Fruit fly (Drosophila melanogaster) whole organism, embryonic: ENCODE results near the gene mRpL13.
A peak's percentile ranks its signal among the peaks of the same experiment; 100 is the strongest.

Experiments
- Aef1 ChIP-seq: fragments of 200-800 bp; sonication (Bioruptor generic); IDR thresholded peaks from 3 replicates; pipeline ENCODE4 v1.3.6; 2022; ENCODE audit warnings: missing biosample characterization, missing genetic modification characterization
- B-H2 ChIP-seq: fragments of 200-800 bp; sonication (Bioruptor generic); optimal IDR thresholded peaks from 2 replicates; lab custom pipeline; 2018; ENCODE audit warnings: missing biosample characterization, mild to moderate bottlenecking, missing genetic modification characterization
- CG10147 ChIP-seq: fragments of 200-800 bp; sonication (Bioruptor generic); optimal IDR thresholded peaks from 2 replicates; lab custom pipeline; 2019; ENCODE audit warnings: missing biosample characterization, mild to moderate bottlenecking, missing genetic modification characterization, moderate library complexity
- CG10979 ChIP-seq: fragments of 200-800 bp; sonication (Bioruptor generic); optimal IDR thresholded peaks from 2 replicates; lab custom pipeline; 2018; ENCODE audit warnings: missing biosample characterization, mild to moderate bottlenecking, missing genetic modification characterization, moderate library complexity
- CG12659 ChIP-seq: fragments of 200-800 bp; sonication (Bioruptor generic); optimal IDR thresholded peaks from 3 replicates; lab custom pipeline; 2017; ENCODE audit warnings: mild to moderate bottlenecking, missing biosample characterization, missing genetic modification reagents, missing genetic modification characterization
- CG13296 ChIP-seq: fragments of 200-800 bp; sonication (Bioruptor generic); optimal IDR thresholded peaks from 3 replicates; lab custom pipeline; 2018; ENCODE audit warnings: missing biosample characterization, mild to moderate bottlenecking, missing genetic modification characterization
- CG14965 ChIP-seq: fragments of 200-800 bp; sonication (Bioruptor generic); optimal IDR thresholded peaks from 2 replicates; lab custom pipeline; 2016; ENCODE audit warnings: missing biosample characterization, missing genetic modification characterization, borderline replicate concordance
- CG15011 ChIP-seq: fragments of 200-800 bp; sonication (Bioruptor generic); optimal IDR thresholded peaks from 3 replicates; lab custom pipeline; 2018; ENCODE audit warnings: missing biosample characterization, mild to moderate bottlenecking, missing genetic modification characterization
- CG17186 ChIP-seq: fragments of 200-800 bp; sonication (Bioruptor generic); optimal IDR thresholded peaks from 3 replicates; lab custom pipeline; 2017; ENCODE audit warnings: missing biosample characterization, missing genetic modification reagents, missing genetic modification characterization
- CG18476 ChIP-seq: fragments of 200-800 bp; sonication (Bioruptor generic); optimal IDR thresholded peaks from 2 replicates; lab custom pipeline; 2016; ENCODE audit warnings: missing biosample characterization, mild to moderate bottlenecking, missing genetic modification characterization
- CG2202 ChIP-seq: fragments of 200-800 bp; sonication (Bioruptor generic); optimal IDR thresholded peaks from 2 replicates; lab custom pipeline; 2018; ENCODE audit warnings: missing biosample characterization, mild to moderate bottlenecking, missing genetic modification characterization
- CG2712 ChIP-seq: fragments of 200-800 bp; optimal IDR thresholded peaks from 3 replicates; lab custom pipeline; 2019; ENCODE audit warnings: missing biosample characterization, mild to moderate bottlenecking, missing genetic modification characterization, moderate library complexity
- CG31388 ChIP-seq: fragments of 200-800 bp; sonication (Bioruptor generic); optimal IDR thresholded peaks from 2 replicates; lab custom pipeline; 2016; ENCODE audit warnings: missing biosample characterization, missing genetic modification characterization
- CG33213 ChIP-seq: fragments of 200-800 bp; sonication (Bioruptor generic); optimal IDR thresholded peaks from 3 replicates; lab custom pipeline; 2016; ENCODE audit warnings: missing biosample characterization, missing genetic modification characterization
- CG4282 ChIP-seq: fragments of 200-800 bp; sonication (Bioruptor generic); optimal IDR thresholded peaks from 2 replicates; lab custom pipeline; 2016; ENCODE audit warnings: missing biosample characterization, missing genetic modification characterization
- CG4707 ChIP-seq: fragments of 200-800 bp; sonication (Bioruptor generic); optimal IDR thresholded peaks from 2 replicates; lab custom pipeline; 2018; ENCODE audit warnings: missing biosample characterization, mild to moderate bottlenecking, missing genetic modification characterization, moderate library complexity
- CG7745 ChIP-seq: fragments of 200-800 bp; sonication (Bioruptor generic); optimal IDR thresholded peaks from 2 replicates; lab custom pipeline; 2018; ENCODE audit warnings: missing biosample characterization, mild to moderate bottlenecking, missing genetic modification characterization, moderate library complexity
- CG8765 ChIP-seq: fragments of 200-800 bp; sonication (Bioruptor generic); IDR thresholded peaks from 2 replicates; pipeline ENCODE4 v1.3.6; 2022; ENCODE audit warnings: missing biosample characterization, missing genetic modification characterization
- CHES-1-like ChIP-seq: fragments of 200-800 bp; sonication (Bioruptor generic); optimal IDR thresholded peaks from 2 replicates; lab custom pipeline; 2016; ENCODE audit warnings: missing biosample characterization, missing genetic modification characterization
- HLH4C ChIP-seq: fragments of 200-800 bp; sonication (Bioruptor generic); IDR thresholded peaks from 3 replicates; pipeline ENCODE4 v1.3.6; 2022; ENCODE audit warnings: missing biosample characterization, missing genetic modification characterization; ENCODE audit not compliant: partially characterized antibody
- Lim3 ChIP-seq: fragments of 200-800 bp; sonication (Bioruptor generic); IDR thresholded peaks from 2 replicates; pipeline ENCODE4 v1.3.6; 2022; ENCODE audit warnings: missing biosample characterization, missing genetic modification characterization
- Lpt ChIP-seq: fragments of >200 bp; optimal IDR thresholded peaks from 2 replicates; lab custom pipeline; 2018; ENCODE audit warnings: missing biosample characterization, missing genetic modification characterization
- Max ChIP-seq: fragments of 200-800 bp; sonication (Bioruptor generic); optimal IDR thresholded peaks from 2 replicates; lab custom pipeline; 2016; ENCODE audit warnings: missing biosample characterization, mild to moderate bottlenecking, missing genetic modification characterization
- Mes4 ChIP-seq: fragments of 200-800 bp; sonication (Bioruptor generic); optimal IDR thresholded peaks from 2 replicates; lab custom pipeline; 2016; ENCODE audit warnings: missing biosample characterization, missing genetic modification characterization
- Mrtf ChIP-seq: fragments of 200-800 bp; sonication (Bioruptor generic); IDR thresholded peaks from 3 replicates; pipeline ENCODE4 v1.3.6; 2022; ENCODE audit warnings: missing biosample characterization, missing genetic modification characterization
- Neu2 ChIP-seq: fragments of 200-800 bp; sonication (Bioruptor generic); optimal IDR thresholded peaks from 3 replicates; lab custom pipeline; 2016; ENCODE audit warnings: missing biosample characterization, missing genetic modification characterization, borderline replicate concordance
- Scr ChIP-seq: fragments of 200-800 bp; sonication (Bioruptor generic); IDR thresholded peaks from 2 replicates; pipeline ENCODE4 v1.3.6; 2022; ENCODE audit warnings: missing biosample characterization, missing genetic modification characterization; ENCODE audit not compliant: partially characterized antibody
- Sox100B ChIP-seq: fragments of 200-800 bp; sonication (Bioruptor generic); optimal IDR thresholded peaks from 3 replicates; lab custom pipeline; 2018; ENCODE audit warnings: missing biosample characterization, mild to moderate bottlenecking, missing genetic modification characterization
- Ssrp ChIP-seq: fragments of 200-800 bp; sonication (Bioruptor generic); optimal IDR thresholded peaks from 2 replicates; lab custom pipeline; 2018; ENCODE audit warnings: missing biosample characterization, mild to moderate bottlenecking, missing genetic modification characterization, moderate library complexity
- amos ChIP-seq: fragments of 200-800 bp; sonication (Bioruptor generic); IDR thresholded peaks from 2 replicates; pipeline ENCODE4 v1.3.6; 2022; ENCODE audit warnings: missing biosample characterization, missing genetic modification characterization; ENCODE audit not compliant: partially characterized antibody
- bab2 ChIP-seq: fragments of 200-800 bp; sonication (Bioruptor generic); optimal IDR thresholded peaks from 2 replicates; lab custom pipeline; 2016; ENCODE audit warnings: missing biosample characterization, missing genetic modification characterization
- btn ChIP-seq: fragments of 200-800 bp; sonication (Bioruptor generic); optimal IDR thresholded peaks from 2 replicates; lab custom pipeline; 2016; ENCODE audit warnings: missing biosample characterization, missing genetic modification characterization
- cato ChIP-seq: fragments of 200-800 bp; sonication (Bioruptor generic); optimal IDR thresholded peaks from 2 replicates; lab custom pipeline; 2016; ENCODE audit warnings: missing biosample characterization, missing genetic modification characterization, borderline replicate concordance
- chn ChIP-seq: fragments of 200-800 bp; sonication (Bioruptor generic); optimal IDR thresholded peaks from 2 replicates; lab custom pipeline; 2016; ENCODE audit warnings: missing biosample characterization, missing genetic modification characterization
- ci ChIP-seq: fragments of 200-800 bp; sonication (Bioruptor generic); IDR thresholded peaks from 3 replicates; pipeline ENCODE4 v1.3.6; 2022; ENCODE audit warnings: missing biosample characterization, missing genetic modification characterization
- eve ChIP-seq, 2 experiments: fragments of >200 bp; optimal IDR thresholded peaks; 2 replicates each; lab custom pipeline; 2017; ENCODE audit warnings: missing biosample characterization in 2 of 2, missing genetic modification characterization in 2 of 2
- gce ChIP-seq: fragments of 200-800 bp; sonication (Bioruptor generic); IDR thresholded peaks from 3 replicates; pipeline ENCODE4 v1.3.6; 2022; ENCODE audit warnings: missing biosample characterization, missing genetic modification characterization
- gcm ChIP-seq: fragments of 200-800 bp; sonication (Bioruptor generic); optimal IDR thresholded peaks from 2 replicates; lab custom pipeline; 2019; ENCODE audit warnings: missing biosample characterization, mild to moderate bottlenecking, missing genetic modification characterization, moderate library complexity
- grau ChIP-seq: fragments of 200-800 bp; optimal IDR thresholded peaks from 3 replicates; lab custom pipeline; 2019; ENCODE audit warnings: missing biosample characterization, mild to moderate bottlenecking, missing genetic modification characterization, moderate library complexity
- gt ChIP-seq: fragments of 200-800 bp; sonication (Bioruptor generic); IDR thresholded peaks from 2 replicates; pipeline ENCODE4 v1.3.6; 2022; ENCODE audit warnings: missing biosample characterization, missing genetic modification characterization
- p53 ChIP-seq: fragments of 200-800 bp; sonication (Bioruptor generic); optimal IDR thresholded peaks from 2 replicates; lab custom pipeline; 2016; ENCODE audit warnings: missing biosample characterization, missing genetic modification characterization
- phol ChIP-seq: fragments of 200-800 bp; sonication (Bioruptor generic); optimal IDR thresholded peaks from 3 replicates; lab custom pipeline; 2018; ENCODE audit warnings: missing biosample characterization, mild to moderate bottlenecking, missing genetic modification characterization, moderate library complexity
- psq ChIP-seq: fragments of 200-800 bp; sonication (Bioruptor generic); optimal IDR thresholded peaks from 2 replicates; lab custom pipeline; 2017; ENCODE audit warnings: missing biosample characterization, missing genetic modification characterization
- ranshi ChIP-seq: fragments of 200-800 bp; sonication (Bioruptor generic); IDR thresholded peaks from 2 replicates; pipeline ENCODE4 v1.3.6; 2022; ENCODE audit warnings: missing biosample characterization, missing genetic modification characterization
- rib ChIP-seq: fragments of 200-800 bp; sonication (Bioruptor generic); IDR thresholded peaks from 2 replicates; pipeline ENCODE4 v1.3.6; 2022; ENCODE audit warnings: missing biosample characterization, missing genetic modification characterization
- row ChIP-seq: fragments of 200-800 bp; sonication (Bioruptor generic); IDR thresholded peaks from 3 replicates; pipeline ENCODE4 v1.3.6; 2022; ENCODE audit warnings: missing biosample characterization, missing genetic modification characterization
- slou ChIP-seq: fragments of 200-800 bp; sonication (Bioruptor generic); optimal IDR thresholded peaks from 3 replicates; lab custom pipeline; 2016; ENCODE audit warnings: missing biosample characterization, missing genetic modification characterization
- sug ChIP-seq: fragments of 200-800 bp; optimal IDR thresholded peaks from 2 replicates; lab custom pipeline; 2019; ENCODE audit warnings: missing biosample characterization, mild to moderate bottlenecking, missing genetic modification characterization, moderate library complexity
- tap ChIP-seq: fragments of 200-800 bp; optimal IDR thresholded peaks from 3 replicates; lab custom pipeline; 2019; ENCODE audit warnings: missing biosample characterization, mild to moderate bottlenecking, missing genetic modification characterization, moderate library complexity
- z ChIP-seq: fragments of 200-800 bp; sonication (Bioruptor generic); IDR thresholded peaks from 3 replicates; pipeline ENCODE4 v1.3.6; 2022; ENCODE audit warnings: missing biosample characterization, missing genetic modification characterization
- zen2 ChIP-seq: fragments of 200-800 bp; sonication (Bioruptor generic); IDR thresholded peaks from 3 replicates; pipeline ENCODE4 v1.3.6; 2022; ENCODE audit warnings: missing biosample characterization, missing genetic modification characterization; ENCODE audit not compliant: partially characterized antibody

The mRpL13 gene

DNA sequence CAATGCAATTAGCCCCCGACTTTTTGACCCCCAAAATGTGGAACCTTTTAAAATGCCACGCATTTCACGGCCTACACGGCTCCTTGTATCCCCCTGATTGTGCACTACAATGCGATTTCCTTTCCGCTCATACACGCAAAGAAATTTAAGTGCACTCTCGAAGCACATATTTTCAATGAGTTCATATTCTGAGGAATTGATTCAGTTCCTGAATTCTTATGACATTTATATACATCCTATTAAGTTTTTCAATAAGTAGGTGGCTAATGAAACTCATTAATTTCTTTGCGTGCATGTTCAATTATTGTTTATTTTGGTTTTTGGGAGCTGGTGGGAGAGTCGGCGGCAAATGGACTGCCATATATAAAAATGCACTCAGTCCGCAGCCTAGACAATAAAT, 40.2 kb upstream of the mRpL13 start (continued):
- TF ChIP-seq Mrtf (GFP tag; lab: Robert Waterston, UW) (no peak), CG2202 (tag; lab: Kevin White, UChicago) (peak; percentile 85), Ssrp (tag; lab: Kevin White, UChicago) (peak; percentile 81), bab2 (GFP tag; lab: Kevin White, UChicago) (peak; percentile 74), p53 (GFP tag; lab: Kevin White, UChicago) (no peak), CHES-1-like (GFP tag; lab: Kevin White, UChicago) (peak; percentile 3), rib (GFP tag; lab: Robert Waterston, UW) (no peak), CG7745 (peak; percentile 0), CG13296 (GFP tag; lab: Kevin White, UChicago) (no peak), phol (tag; lab: Kevin White, UChicago) (peak; percentile 84), Neu2 (GFP tag; lab: Kevin White, UChicago) (no peak), Lpt (GFP tag; lab: Kevin White, UChicago) (no peak), gce (peak; percentile 36; the same call in 2 of the 3 replicates), CG4282 (no peak), CG31388 (GFP tag; lab: Kevin White, UChicago) (peak; percentile 8), sug (no peak), row (GFP tag; lab: Robert Waterston, UW) (peak; percentile 66), CG4707 (GFP tag; lab: Kevin White, UChicago) (peak; percentile 71), amos (GFP tag; lab: Robert Waterston, UW) (no peak), zen2 (GFP tag; lab: Robert Waterston, UW) (no peak), CG12659 (GFP tag; lab: Kevin White, UChicago) (no peak), Scr (GFP tag; lab: Robert Waterston, UW) (no peak), CG17186 (GFP tag; lab: Kevin White, UChicago) (no peak), CG10147 (GFP tag; lab: Kevin White, UChicago) (no peak), CG10979 (peak; percentile 89), Mes4 (peak; percentile 71), Max (GFP tag; lab: Kevin White, UChicago) (peak; percentile 34), ranshi (peak; percentile 45; the same call in 1 of the 2 replicates), HLH4C (GFP tag; lab: Robert Waterston, UW) (no peak), B-H2 (GFP tag; lab: Kevin White, UChicago) (no peak), CG15011 (GFP tag; lab: Kevin White, UChicago) (no peak), psq (GFP tag; lab: Kevin White, UChicago) (no peak), CG14965 (GFP tag; lab: Kevin White, UChicago) (no peak), chn (peak; percentile 76), CG33213 (GFP tag; lab: Kevin White, UChicago) (peak; percentile 34), CG2712 (tag; lab: Kevin White, UChicago) (peak; percentile 90), btn (GFP tag; lab: Kevin White, UChicago) (peak; percentile 57), gt (GFP tag; lab: Robert Waterston, UW) (no peak), slou (GFP tag; lab: Kevin White, UChicago) (peak; percentile 43), CG8765 (no peak), cato (GFP tag; lab: Kevin White, UChicago) (peak; percentile 13), eve (GFP tag; optimal IDR thresholded peaks at IDR 0.05; lab: Kevin White, UChicago) (peak in 1 of 2 experiments; percentile 65), tap (tag; lab: Kevin White, UChicago) (peak; percentile 55), z (GFP tag; lab: Robert Waterston, UW) (0 out of 3 replicates have a peak, but pooled peaks have one; percentile 42), Sox100B (GFP tag; lab: Kevin White, UChicago) (peak; percentile 41), Lim3 (GFP tag; lab: Robert Waterston, UW) (no peak), gcm (GFP tag; lab: Kevin White, UChicago) (peak; percentile 62), ci (peak; percentile 85; the same call in 2 of the 3 replicates), Aef1 (GFP tag; lab: Robert Waterston, UW) (no peak), grau (tag; lab: Kevin White, UChicago) (peak; percentile 70), CG18476 (GFP tag; lab: Kevin White, UChicago) (peak; percentile 32)
